Fruit fly (Drosophila melanogaster): ENCODE data around the gene gb.
A peak's percentile ranks its signal among the peaks of the same experiment; 100 is the strongest.

DNA sequence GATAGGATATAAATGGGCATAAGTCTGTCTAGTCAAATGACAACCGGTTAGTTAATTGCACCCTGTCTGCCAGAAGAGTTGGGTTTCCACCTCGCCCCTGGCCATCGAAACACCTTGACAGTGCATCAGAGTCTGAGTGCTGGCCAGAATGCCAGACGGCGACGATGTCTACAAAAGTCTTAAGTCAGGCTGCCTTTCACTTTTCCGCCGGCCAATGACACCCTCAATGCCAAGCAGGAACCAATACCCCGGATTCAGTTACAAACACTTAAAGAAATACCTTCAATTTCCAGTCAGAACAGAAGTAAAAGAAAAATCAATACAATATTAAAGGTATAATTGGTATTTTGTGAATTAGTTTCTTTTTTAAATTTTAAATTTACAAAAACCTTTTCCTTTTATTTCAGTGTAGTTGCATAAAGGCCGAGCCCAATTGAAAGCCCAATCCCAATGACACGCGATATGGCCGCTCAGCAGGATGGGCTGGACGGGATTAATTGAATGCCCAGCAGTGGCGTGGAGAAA lies 27.5 kb downstream of the gb start:
- peak; percentile 11 for TF ChIP-seq gl (tag; optimal IDR thresholded peaks at IDR 0.05)
- TF ChIP-seq CG13204 (GFP tag; optimal IDR thresholded peaks at IDR 0.05) = no peak
- TF ChIP-seq rn (GFP tag; IDR thresholded peaks at IDR 0.05) = no peak
- 0 out of 2 replicates have a peak, but pooled peaks have one; percentile 10 for TF ChIP-seq Ets98B (GFP tag; IDR thresholded peaks at IDR 0.05)
- TF ChIP-seq EcR (GFP tag; optimal IDR thresholded peaks at IDR 0.05) = peak; percentile 91
- TF ChIP-seq CG12605 (GFP tag; IDR thresholded peaks at IDR 0.05) = peak; percentile 62
